Fruit fly (Drosophila melanogaster): ENCODE measurements around the gene cup.

Gene cup

DNA sequence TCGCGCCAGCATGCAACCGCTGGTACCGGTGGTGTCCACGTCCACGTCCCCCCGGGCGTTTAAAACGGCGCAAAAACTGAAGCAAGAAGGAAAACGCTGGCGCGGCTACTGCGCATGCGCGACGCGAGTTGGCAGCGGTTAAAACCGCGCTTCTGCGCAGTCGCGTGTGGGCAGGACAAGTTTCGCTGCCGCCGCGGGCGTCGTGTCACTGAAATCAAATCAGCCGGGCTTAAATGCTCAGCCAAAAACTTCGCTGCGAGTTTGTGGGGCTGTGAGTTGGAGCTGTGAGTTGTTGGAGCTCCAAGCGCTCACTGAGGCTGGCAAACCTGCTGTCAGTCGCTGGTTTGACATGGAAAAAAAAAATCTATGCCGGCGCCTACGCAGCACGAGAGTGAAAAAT, 41.6 kb downstream of the cup start:
- TF ChIP-seq CG8478 (optimal IDR thresholded peaks at IDR 0.05) (no peak), CTCF (optimal IDR thresholded peaks at IDR 0.05) (no peak)

- TF ChIP-seq CTCF (optimal IDR thresholded peaks at IDR 0.05) (no peak), CG8478 (optimal IDR thresholded peaks at IDR 0.05) (no peak)
Observed at dm6 chr2L:6706368-6706919, 43.0 kb downstream of the cup start.

dm6 chr2L:6708997-6709662, 45.7 kb downstream of the cup start, which contains the start of gene Tsp:
Tsp (minus strand) TSS chr2L:6709086.
- TF ChIP-seq CG8478 (optimal IDR thresholded peaks at IDR 0.05): no peak
- no peak for TF ChIP-seq CTCF (optimal IDR thresholded peaks at IDR 0.05)

dm6 chr2L:6716182-6716770, 52.8 kb downstream of the cup start, which contains the start of gene AkhR:
AkhR (minus strand) TSS chr2L:6716186.
- TF ChIP-seq CTCF (optimal IDR thresholded peaks at IDR 0.05) (no peak), CG8478 (optimal IDR thresholded peaks at IDR 0.05) (no peak)

- TF ChIP-seq CTCF (optimal IDR thresholded peaks at IDR 0.05): no peak
- TF ChIP-seq CG8478 (optimal IDR thresholded peaks at IDR 0.05): no peak
Observed at dm6 chr2L:6716921-6717320, 53.5 kb downstream of the cup start.

dm6 chr2L:6717460-6717859, 54.0 kb downstream of the cup start, which contains the start of gene Aatf:
Aatf (plus strand) TSS chr2L:6717625.
- no peak for TF ChIP-seq CG8478 (optimal IDR thresholded peaks at IDR 0.05)
- peak in 1 of 2 experiments; percentile 23 for TF ChIP-seq CTCF (optimal IDR thresholded peaks at IDR 0.05)

- TF ChIP-seq CTCF (optimal IDR thresholded peaks at IDR 0.05): no peak
Observed at dm6 chr2L:6721710-6722109, 58.2 kb downstream of the cup start.

- TF ChIP-seq CG8478 (optimal IDR thresholded peaks at IDR 0.05) (no peak), CTCF (optimal IDR thresholded peaks at IDR 0.05) (no peak)
Observed at dm6 chr2L:6722822-6723749, 59.6 kb downstream of the cup start, which contains the start of gene homer. homer (minus strand) TSS chr2L:6723359.

DNA sequence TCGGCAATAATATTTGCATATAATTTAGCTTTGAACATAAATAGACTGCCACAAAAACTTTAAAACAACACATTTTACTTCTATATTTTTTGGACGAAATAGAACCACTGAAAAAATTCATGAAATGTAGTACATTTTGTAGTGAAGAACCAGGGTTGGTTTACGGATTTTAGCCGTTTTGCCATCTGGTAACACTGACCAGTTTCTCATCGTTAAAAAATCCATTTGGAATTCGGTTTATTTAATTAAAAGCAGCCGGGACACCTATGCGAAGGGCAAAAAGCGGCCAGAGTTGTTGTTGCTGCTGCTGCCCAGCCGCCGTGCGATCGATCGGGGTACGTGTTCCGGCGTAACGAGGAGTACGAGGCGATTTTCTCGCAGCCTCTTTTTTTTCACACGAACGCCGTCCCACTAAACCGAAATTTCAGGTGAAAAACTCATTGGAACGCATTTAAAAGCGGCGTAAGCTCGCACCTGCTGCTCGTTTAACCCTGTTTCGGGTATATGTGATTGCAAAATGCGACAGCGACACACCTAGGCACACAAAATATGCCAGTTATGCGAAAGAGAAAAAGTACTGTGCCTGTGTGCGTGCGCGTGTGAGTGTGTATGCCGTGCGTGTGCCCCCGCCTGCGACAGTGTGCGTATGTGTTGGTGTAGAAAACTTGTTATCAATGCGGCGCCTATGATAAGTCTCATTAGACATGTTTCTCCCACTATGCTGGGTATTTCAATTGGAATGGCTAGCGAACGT, 60.5 kb downstream of the cup start, which contains the start of gene Liprin-alpha:
Gene Liprin-alpha (plus strand): TSS at position 154 of the 754 bp plus-strand sequence.
- TF ChIP-seq CTCF (optimal IDR thresholded peaks at IDR 0.05) (peak in 1 of 2 experiments; percentile 16), CG8478 (optimal IDR thresholded peaks at IDR 0.05) (no peak)
